Worm (Caenorhabditis elegans) whole organism, L1 larva: ENCODE results near the gene R07B1.13.

ENCODE experiments used
- C34B4.2 ChIP-seq: sonication (generic microtip); optimal IDR thresholded peaks from 2 replicates; lab custom pipeline; 2017; ENCODE audit warnings: mild to moderate bottlenecking, missing genetic modification characterization, missing compliant biosample characterization
- F16B12.6 ChIP-seq: fragments of 150-350 bp; optimal IDR thresholded peaks from 2 replicates; lab custom pipeline; 2014; ENCODE audit warnings: missing biosample characterization, missing genetic modification characterization
- Y116A8C.19 ChIP-seq: sonication (generic microtip); optimal IDR thresholded peaks from 2 replicates; lab custom pipeline; 2016; ENCODE audit warnings: missing compliant biosample characterization, missing genetic modification characterization, borderline replicate concordance
- aha-1 ChIP-seq: fragments of 150-350 bp; optimal IDR thresholded peaks from 2 replicates; lab custom pipeline; 2014; ENCODE audit warnings: missing biosample characterization, missing genetic modification characterization
- aly-2 ChIP-seq: fragments of 150-350 bp; optimal IDR thresholded peaks from 2 replicates; lab custom pipeline; 2014; ENCODE audit warnings: missing biosample characterization, missing genetic modification characterization
- ama-1 ChIP-seq: fragments of 150-350 bp; optimal IDR thresholded peaks from 2 replicates; lab custom pipeline; 2014
- blmp-1 ChIP-seq: fragments of 150-350 bp; optimal IDR thresholded peaks from 2 replicates; lab custom pipeline; 2014; ENCODE audit warnings: missing biosample characterization, missing genetic modification characterization
- ceh-63 ChIP-seq: fragments of 200-800 bp; sonication (Bioruptor generic); optimal IDR thresholded peaks from 2 replicates; lab custom pipeline; 2018; ENCODE audit warnings: mild to moderate bottlenecking, missing genetic modification characterization, missing compliant biosample characterization
- ceh-8 ChIP-seq: fragments of 200-800 bp; sonication (Bioruptor generic); optimal IDR thresholded peaks from 2 replicates; lab custom pipeline; 2018; ENCODE audit warnings: mild to moderate bottlenecking, missing genetic modification characterization, moderate library complexity, missing compliant biosample characterization
- ceh-82 ChIP-seq, 3 experiments: fragments of 150-350 bp in 1 of 3; sonication (generic microtip) in 2 of 3; optimal IDR thresholded peaks; 2 replicates each; lab custom pipeline; 2014 to 2017; ENCODE audit warnings: missing biosample characterization in 3 of 3, missing genetic modification characterization in 3 of 3
- ceh-88 ChIP-seq: fragments of 200-800 bp; sonication (Bioruptor generic); IDR thresholded peaks from 2 replicates; pipeline ENCODE4 v1.3.6; 2022; ENCODE audit warnings: missing genetic modification characterization, missing compliant biosample characterization
- ces-1 ChIP-seq: fragments of 150-350 bp; optimal IDR thresholded peaks from 2 replicates; lab custom pipeline; 2014; ENCODE audit warnings: missing biosample characterization, missing genetic modification reagents, missing genetic modification characterization
- dpl-1 ChIP-seq, 3 experiments: fragments of 150-350 bp in 2 of 3; sonication (generic microtip) in 1 of 3; optimal IDR thresholded peaks; 2 replicates each; lab custom pipeline; 2014 to 2017; ENCODE audit warnings: missing biosample characterization in 3 of 3, missing genetic modification characterization in 3 of 3, missing genetic modification reagents in 3 of 3
- efl-3 ChIP-seq: fragments of 200-800 bp; sonication (Bioruptor generic); optimal IDR thresholded peaks from 2 replicates; lab custom pipeline; 2018; ENCODE audit warnings: mild to moderate bottlenecking, missing genetic modification characterization, missing compliant biosample characterization
- fkh-10 ChIP-seq: sonication (generic microtip); optimal IDR thresholded peaks from 2 replicates; lab custom pipeline; 2017; ENCODE audit warnings: missing biosample characterization, missing genetic modification reagents, missing genetic modification characterization
- fkh-8 ChIP-seq: sonication (generic microtip); optimal IDR thresholded peaks from 2 replicates; lab custom pipeline; 2016; ENCODE audit warnings: mild to moderate bottlenecking, missing genetic modification characterization, missing compliant biosample characterization
- fos-1 ChIP-seq: fragments of 150-350 bp; optimal IDR thresholded peaks from 2 replicates; lab custom pipeline; 2014; ENCODE audit warnings: missing biosample characterization, missing genetic modification characterization
- grh-1 ChIP-seq: fragments of 200-800 bp; sonication (Bioruptor generic); IDR thresholded peaks from 2 replicates; pipeline ENCODE4 v1.3.6; 2022; ENCODE audit warnings: missing genetic modification reagents, missing genetic modification characterization, missing compliant biosample characterization
- hlh-4 ChIP-seq: sonication (generic microtip); optimal IDR thresholded peaks from 2 replicates; lab custom pipeline; 2016; ENCODE audit warnings: mild to moderate bottlenecking, missing genetic modification characterization, missing compliant biosample characterization
- irx-1 ChIP-seq: sonication (generic microtip); optimal IDR thresholded peaks from 2 replicates; lab custom pipeline; 2016; ENCODE audit warnings: missing genetic modification characterization, missing compliant biosample characterization
- isw-1 ChIP-seq: fragments of 200-800 bp; sonication (Bioruptor generic); IDR thresholded peaks from 2 replicates; pipeline ENCODE4 v1.3.6; 2022; ENCODE audit warnings: missing genetic modification characterization, missing compliant biosample characterization
- lin-13 ChIP-seq: fragments of 150-350 bp; optimal IDR thresholded peaks from 2 replicates; lab custom pipeline; 2014; ENCODE audit warnings: missing biosample characterization, missing genetic modification reagents, missing genetic modification characterization
- lin-15B ChIP-seq: fragments of 150-350 bp; sonication (generic microtip); optimal IDR thresholded peaks from 3 replicates; lab custom pipeline; 2014; ENCODE audit warnings: missing biosample characterization, missing genetic modification characterization
- mab-9 ChIP-seq: fragments of 200-800 bp; sonication (Bioruptor generic); IDR thresholded peaks from 2 replicates; pipeline ENCODE4 v1.3.6; 2022; ENCODE audit warnings: missing genetic modification reagents, missing genetic modification characterization, missing compliant biosample characterization
- mef-2 ChIP-seq: fragments of 150-350 bp; optimal IDR thresholded peaks from 2 replicates; lab custom pipeline; 2014; ENCODE audit warnings: missing biosample characterization, missing genetic modification characterization
- mep-1 ChIP-seq: fragments of 150-350 bp; optimal IDR thresholded peaks from 2 replicates; lab custom pipeline; 2014; ENCODE audit warnings: missing biosample characterization, missing genetic modification characterization
- nhr-11 ChIP-seq: fragments of 150-350 bp; optimal IDR thresholded peaks from 2 replicates; lab custom pipeline; 2014; ENCODE audit warnings: missing biosample characterization, missing genetic modification characterization
- nhr-12 ChIP-seq: sonication (generic microtip); optimal IDR thresholded peaks from 2 replicates; lab custom pipeline; 2017; ENCODE audit warnings: missing biosample characterization, missing genetic modification characterization
- nhr-19 ChIP-seq: fragments of 200-800 bp; sonication (Bioruptor generic); conservative IDR thresholded peaks from 2 replicates; pipeline ENCODE4 v1.3.6; 2022; ENCODE audit warnings: missing genetic modification characterization, missing compliant biosample characterization
- nhr-237 ChIP-seq: fragments of 150-350 bp; optimal IDR thresholded peaks from 2 replicates; lab custom pipeline; 2014; ENCODE audit warnings: missing biosample characterization, missing genetic modification characterization
- nhr-28 ChIP-seq: fragments of 150-350 bp; optimal IDR thresholded peaks from 2 replicates; lab custom pipeline; 2014; ENCODE audit warnings: missing biosample characterization, missing genetic modification characterization
- nhr-77 ChIP-seq: fragments of 150-350 bp; optimal IDR thresholded peaks from 2 replicates; lab custom pipeline; 2014; ENCODE audit warnings: missing biosample characterization, missing genetic modification characterization
- nhr-90 ChIP-seq: sonication (generic microtip); optimal IDR thresholded peaks from 2 replicates; lab custom pipeline; 2016; ENCODE audit warnings: mild to moderate bottlenecking, missing genetic modification characterization, missing compliant biosample characterization; ENCODE audit not compliant: poor library complexity
- pax-3 ChIP-seq: fragments of 200-800 bp; sonication (Bioruptor generic); optimal IDR thresholded peaks from 2 replicates; lab custom pipeline; 2018; ENCODE audit warnings: mild to moderate bottlenecking, missing genetic modification characterization, moderate library complexity, missing compliant biosample characterization
- pqm-1 ChIP-seq: sonication (generic microtip); optimal IDR thresholded peaks from 3 replicates; lab custom pipeline; 2017; ENCODE audit warnings: missing biosample characterization, missing genetic modification characterization
- rnt-1 ChIP-seq: sonication (generic microtip); optimal IDR thresholded peaks from 2 replicates; lab custom pipeline; 2016; ENCODE audit warnings: mild to moderate bottlenecking, missing genetic modification characterization, moderate library complexity, missing compliant biosample characterization
- sup-37 ChIP-seq: fragments of 200-800 bp; sonication (Bioruptor generic); optimal IDR thresholded peaks from 2 replicates; lab custom pipeline; 2018; ENCODE audit warnings: mild to moderate bottlenecking, missing genetic modification characterization, missing compliant biosample characterization
- tbx-2 ChIP-seq: sonication (generic microtip); optimal IDR thresholded peaks from 2 replicates; lab custom pipeline; 2016; ENCODE audit warnings: missing genetic modification characterization, missing compliant biosample characterization
- unc-130 ChIP-seq: fragments of 150-350 bp; optimal IDR thresholded peaks from 2 replicates; lab custom pipeline; 2017; ENCODE audit warnings: missing biosample characterization, missing genetic modification characterization, inconsistent platforms
- unc-62 ChIP-seq: fragments of 150-350 bp; optimal IDR thresholded peaks from 2 replicates; lab custom pipeline; 2014; ENCODE audit warnings: missing biosample characterization, missing genetic modification reagents, missing genetic modification characterization
- unc-98 ChIP-seq: fragments of 200-800 bp; sonication (Bioruptor generic); IDR thresholded peaks from 2 replicates; pipeline ENCODE4 v1.3.6; 2022; ENCODE audit warnings: missing genetic modification characterization, missing compliant biosample characterization
- vab-15 ChIP-seq: sonication (generic microtip); optimal IDR thresholded peaks from 2 replicates; lab custom pipeline; 2017; ENCODE audit warnings: missing genotype, mild to moderate bottlenecking, missing genetic modification characterization, missing compliant biosample characterization
- zag-1 ChIP-seq: fragments of 150-350 bp; optimal IDR thresholded peaks from 2 replicates; lab custom pipeline; 2014; ENCODE audit warnings: missing biosample characterization, missing genetic modification characterization
- zip-4 ChIP-seq: fragments of 200-800 bp; sonication (Bioruptor generic); optimal IDR thresholded peaks from 2 replicates; lab custom pipeline; 2018; ENCODE audit warnings: mild to moderate bottlenecking, missing genetic modification characterization, moderate library complexity, missing compliant biosample characterization

The R07B1.13 gene

DNA sequence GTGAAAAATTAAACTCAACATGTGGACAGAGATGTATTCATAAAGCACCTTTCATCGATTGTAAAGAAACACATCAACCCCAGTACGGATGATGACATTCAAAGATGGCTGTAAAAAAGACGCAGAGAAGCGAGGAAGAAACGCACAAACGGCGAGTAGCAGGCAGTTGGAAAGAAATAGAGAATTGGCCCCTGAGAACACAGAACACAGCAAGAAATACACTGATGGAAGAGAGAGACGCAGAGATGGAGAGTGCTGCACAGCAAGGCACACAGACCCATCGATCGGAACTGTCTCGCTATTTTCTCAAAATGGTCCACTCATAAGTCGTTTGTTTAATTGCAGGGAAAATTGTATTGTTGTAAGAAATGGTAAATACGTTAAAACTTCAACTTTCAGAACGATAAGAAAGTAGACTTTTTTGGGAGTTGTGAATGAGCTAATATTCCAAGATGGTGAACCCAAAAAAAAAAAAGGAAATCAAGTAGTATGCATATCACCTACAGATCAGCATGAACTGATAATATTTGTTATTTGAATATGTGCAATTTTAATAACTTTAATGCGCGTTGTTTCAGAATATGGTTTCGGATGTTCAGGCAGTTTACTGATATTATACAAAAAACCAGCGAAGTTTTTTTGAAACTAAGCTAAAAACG lies 46.9 kb upstream of the R07B1.13 start (continued):
- TF ChIP-seq nhr-237 (tag; lab: Kevin White, UChicago) (no peak), pax-3 (tag; lab: Kevin White, UChicago) (no peak), mef-2 (tag; lab: Kevin White, UChicago) (no peak), isw-1 (GFP tag; lab: Robert Waterston, UW) (no peak), nhr-19 (peak; percentile 25; the same call in 1 of the 2 replicates), mab-9 (GFP tag; lab: Robert Waterston, UW) (no peak), unc-130 (peak; percentile 10), sup-37 (no peak), blmp-1 (tag; lab: Kevin White, UChicago) (peak; percentile 56), nhr-12 (tag; lab: Kevin White, UChicago) (no peak), rnt-1 (tag; lab: Kevin White, UChicago) (peak; percentile 60), lin-13 (GFP tag; lab: Kevin White, UChicago) (no peak), nhr-11 (tag; lab: Kevin White, UChicago) (no peak), fkh-8 (tag; lab: Kevin White, UChicago) (no peak), hlh-4 (no peak), unc-62 (GFP tag; lab: Kevin White, UChicago) (no peak), aly-2 (tag; lab: Kevin White, UChicago) (no peak), unc-98 (no peak), ces-1 (no peak), efl-3 (no peak), mep-1 (tag; lab: Kevin White, UChicago) (peak; percentile 62), ceh-63 (GFP tag; lab: Kevin White, UChicago) (no peak), irx-1 (tag; lab: Kevin White, UChicago) (no peak), Y116A8C.19 (tag; lab: Kevin White, UChicago) (no peak), ama-1 (lab: Kevin White, UChicago) (no peak), nhr-77 (no peak), F16B12.6 (no peak), ceh-82 (tag; optimal IDR thresholded peaks at IDR 0.05; lab: Kevin White, UChicago) (peak in 1 of 3 experiments; percentile 3), zag-1 (no peak), C34B4.2 (tag; lab: Kevin White, UChicago) (no peak), tbx-2 (tag; lab: Kevin White, UChicago) (peak; percentile 45), ceh-88 (GFP tag; lab: Robert Waterston, UW) (no peak), nhr-28 (tag; lab: Kevin White, UChicago) (no peak), vab-15 (tag; lab: Kevin White, UChicago) (no peak), grh-1 (GFP tag; lab: Robert Waterston, UW) (no peak), fos-1 (tag; lab: Kevin White, UChicago) (no peak), lin-15B (tag; lab: Kevin White, UChicago) (no peak), aha-1 (tag; lab: Kevin White, UChicago) (no peak), zip-4 (GFP tag; lab: Kevin White, UChicago) (no peak), nhr-90 (tag; lab: Kevin White, UChicago) (peak; percentile 33), ceh-8 (GFP tag; lab: Kevin White, UChicago) (no peak), pqm-1 (tag; lab: Kevin White, UChicago) (no peak), dpl-1 (GFP tag; optimal IDR thresholded peaks at IDR 0.05; lab: Kevin White, UChicago) (peak in 1 of 3 experiments; percentile 5), fkh-10 (no peak)
